Worm (Caenorhabditis elegans) whole organism, late embryonic: ENCODE measurements around the gene F23B12.4.

Experiments used
- F13H6.1 ChIP-seq: sonication (generic microtip); optimal IDR thresholded peaks from 2 replicates; lab custom pipeline; 2016; ENCODE audit warnings: missing genetic modification characterization, missing compliant biosample characterization
- ceh-45 ChIP-seq: fragments of 200-800 bp; sonication (Bioruptor generic); IDR thresholded peaks from 2 replicates; pipeline ENCODE4 v1.3.6; 2022; ENCODE audit warnings: missing genetic modification reagents, missing genetic modification characterization, missing compliant biosample characterization
- ceh-6 ChIP-seq: fragments of 200-800 bp; sonication (Bioruptor generic); optimal IDR thresholded peaks from 2 replicates; lab custom pipeline; 2018; ENCODE audit warnings: mild to moderate bottlenecking, missing genetic modification characterization, missing compliant biosample characterization
- dve-1 ChIP-seq: sonication (generic microtip); optimal IDR thresholded peaks from 2 replicates; lab custom pipeline; 2017; ENCODE audit warnings: antibody characterized with exemption, mild to moderate bottlenecking, missing genetic modification characterization, missing compliant biosample characterization
- fax-1 ChIP-seq: sonication (generic microtip); optimal IDR thresholded peaks from 2 replicates; lab custom pipeline; 2016; ENCODE audit warnings: missing genotype, missing genetic modification characterization, missing compliant biosample characterization
- pag-3 ChIP-seq: sonication (generic microtip); optimal IDR thresholded peaks from 2 replicates; lab custom pipeline; 2016; ENCODE audit warnings: missing compliant biosample characterization, missing genetic modification characterization, borderline replicate concordance
- pqm-1 ChIP-seq: sonication (generic microtip); optimal IDR thresholded peaks from 2 replicates; lab custom pipeline; 2016; ENCODE audit warnings: missing genetic modification characterization, missing compliant biosample characterization
- ref-2 ChIP-seq: sonication (generic microtip); optimal IDR thresholded peaks from 2 replicates; lab custom pipeline; 2016; ENCODE audit warnings: missing genetic modification characterization, missing compliant biosample characterization
- sox-4 ChIP-seq: sonication (generic microtip); optimal IDR thresholded peaks from 2 replicates; lab custom pipeline; 2017; ENCODE audit warnings: mild to moderate bottlenecking, missing genetic modification characterization, inconsistent platforms, missing compliant biosample characterization

DNA sequence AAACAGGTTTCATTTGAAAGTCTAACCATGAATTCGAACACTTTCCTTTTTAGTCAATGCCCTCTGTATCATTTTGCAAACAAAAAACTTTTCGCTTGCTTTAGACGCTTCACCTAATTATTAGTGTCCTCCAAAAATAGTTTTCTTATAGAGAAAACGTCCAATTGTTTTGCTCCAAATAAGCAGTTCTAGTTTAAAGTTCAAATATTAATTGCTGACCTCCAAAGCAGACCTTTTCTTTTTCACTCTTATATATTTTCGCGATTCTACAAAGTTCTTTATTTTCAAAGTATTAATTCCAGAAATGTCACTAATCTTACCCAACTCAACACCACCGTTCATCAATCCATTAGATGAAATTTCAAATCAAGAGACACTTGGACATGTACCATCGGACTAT is 32.2 kb upstream of the F23B12.4 start, which contains the start of gene gnrr-2:
- TF ChIP-seq dve-1 (tag; lab: Kevin White, UChicago) (no peak), ref-2 (tag; lab: Kevin White, UChicago) (no peak), sox-4 (tag; lab: Kevin White, UChicago) (no peak), ceh-6 (no peak), F13H6.1 (no peak), pqm-1 (no peak), fax-1 (tag; lab: Kevin White, UChicago) (no peak), ceh-45 (GFP tag; lab: Robert Waterston, UW) (no peak), pag-3 (tag; lab: Kevin White, UChicago) (no peak)
